Fruit fly (Drosophila melanogaster) whole organism, pupa: Measurements from ENCODE around the gene CG5934.

Experiments used
- CG10348 ChIP-seq: fragments of 200-800 bp; sonication (Bioruptor generic); IDR thresholded peaks from 2 replicates; pipeline ENCODE4 v1.3.6; 2022; ENCODE audit warnings: missing biosample characterization, missing genetic modification characterization
- CG12605 ChIP-seq: fragments of 200-800 bp; sonication (Bioruptor generic); IDR thresholded peaks from 2 replicates; pipeline ENCODE4 v1.3.6; 2022; ENCODE audit warnings: missing biosample characterization, missing genetic modification characterization
- CG13204 ChIP-seq: fragments of 200-800 bp; sonication (Bioruptor generic); optimal IDR thresholded peaks from 2 replicates; lab custom pipeline; 2018; ENCODE audit warnings: missing biosample characterization, mild to moderate bottlenecking, missing genetic modification characterization, moderate library complexity
- CG14655 ChIP-seq: fragments of 200-800 bp; sonication (Bioruptor generic); optimal IDR thresholded peaks from 3 replicates; lab custom pipeline; 2017; ENCODE audit warnings: mild to moderate bottlenecking, missing biosample characterization, missing genetic modification reagents, missing genetic modification characterization
- CG15710 ChIP-seq: fragments of 200-800 bp; sonication (Bioruptor generic); optimal IDR thresholded peaks from 2 replicates; lab custom pipeline; 2018; ENCODE audit warnings: missing biosample characterization, mild to moderate bottlenecking, missing genetic modification characterization, moderate library complexity
- CG17806 ChIP-seq: fragments of 200-800 bp; sonication (Bioruptor generic); optimal IDR thresholded peaks from 2 replicates; lab custom pipeline; 2018; ENCODE audit warnings: missing biosample characterization, mild to moderate bottlenecking, missing genetic modification characterization, moderate library complexity
- CG32121 ChIP-seq: fragments of 200-800 bp; sonication (Bioruptor generic); IDR thresholded peaks from 2 replicates; pipeline ENCODE4 v1.3.6; 2022; ENCODE audit warnings: missing biosample characterization, missing genetic modification characterization
- CG34367 ChIP-seq: fragments of 200-800 bp; sonication (Bioruptor generic); optimal IDR thresholded peaks from 2 replicates; lab custom pipeline; 2018; ENCODE audit warnings: missing biosample characterization, mild to moderate bottlenecking, missing genetic modification characterization
- CG4496 ChIP-seq: fragments of 200-800 bp; sonication (Bioruptor generic); IDR thresholded peaks from 3 replicates; pipeline ENCODE4 v1.3.6; 2022; ENCODE audit warnings: missing biosample characterization, missing genetic modification characterization
- CG8159 ChIP-seq: fragments of 200-800 bp; sonication (Bioruptor generic); optimal IDR thresholded peaks from 3 replicates; lab custom pipeline; 2018; ENCODE audit warnings: missing biosample characterization, mild to moderate bottlenecking, missing genetic modification characterization, moderate library complexity
- CG8301 ChIP-seq: fragments of 200-800 bp; sonication (Bioruptor generic); optimal IDR thresholded peaks from 2 replicates; lab custom pipeline; 2018; ENCODE audit warnings: missing biosample characterization, mild to moderate bottlenecking, missing genetic modification characterization
- CG9948 ChIP-seq: fragments of 200-800 bp; sonication (Bioruptor generic); optimal IDR thresholded peaks from 2 replicates; lab custom pipeline; 2018; ENCODE audit warnings: missing biosample characterization, mild to moderate bottlenecking, missing genetic modification characterization, moderate library complexity
- D1 ChIP-seq: fragments of 200-800 bp; sonication (Bioruptor generic); optimal IDR thresholded peaks from 2 replicates; lab custom pipeline; 2018; ENCODE audit warnings: missing biosample characterization, mild to moderate bottlenecking, missing genetic modification characterization, moderate library complexity
- EcR ChIP-seq: fragments of 200-800 bp; sonication (Bioruptor generic); optimal IDR thresholded peaks from 3 replicates; lab custom pipeline; 2019; ENCODE audit warnings: missing biosample characterization, missing genetic modification characterization, mild to moderate bottlenecking, moderate library complexity, missing genetic modification reagents
- Ets98B ChIP-seq: fragments of 200-800 bp; sonication (Bioruptor generic); IDR thresholded peaks from 2 replicates; pipeline ENCODE4 v1.3.6; 2022; ENCODE audit warnings: missing biosample characterization, missing genetic modification characterization
- Pif1A ChIP-seq: fragments of 200-800 bp; sonication (Bioruptor generic); optimal IDR thresholded peaks from 3 replicates; lab custom pipeline; 2016; ENCODE audit warnings: missing biosample characterization, missing genetic modification characterization
- Pif1B ChIP-seq: fragments of 200-800 bp; sonication (Bioruptor generic); optimal IDR thresholded peaks from 3 replicates; lab custom pipeline; 2016; ENCODE audit warnings: missing biosample characterization, missing genetic modification characterization
- Snoo ChIP-seq: fragments of 200-800 bp; sonication (Bioruptor generic); optimal IDR thresholded peaks from 3 replicates; lab custom pipeline; 2017; ENCODE audit warnings: missing biosample characterization, mild to moderate bottlenecking, missing genetic modification characterization, inconsistent platforms
- fd96Ca ChIP-seq: fragments of 200-800 bp; sonication (Bioruptor generic); IDR thresholded peaks from 3 replicates; pipeline ENCODE4 v1.3.6; 2022; ENCODE audit warnings: missing biosample characterization, missing genetic modification characterization
- gl ChIP-seq: fragments of 200-800 bp; sonication (Bioruptor generic); optimal IDR thresholded peaks from 2 replicates; lab custom pipeline; 2018; ENCODE audit warnings: missing biosample characterization, mild to moderate bottlenecking, missing genetic modification characterization
- rn ChIP-seq: fragments of 200-800 bp; sonication (Bioruptor generic); IDR thresholded peaks from 2 replicates; pipeline ENCODE4 v1.3.6; 2022; ENCODE audit warnings: missing biosample characterization, missing genetic modification characterization

Gene CG5934

dm6 chr3R:27293065-27293464 lies 19.6 kb downstream of the CG5934 start:
- TF ChIP-seq rn (GFP tag; lab: Robert Waterston, UW), result no peak
- TF ChIP-seq Ets98B (GFP tag; lab: Robert Waterston, UW), result no peak
- no peak for TF ChIP-seq CG8159 (tag; lab: Kevin White, UChicago)
- no peak for TF ChIP-seq CG10348
- no peak for TF ChIP-seq CG9948 (tag; lab: Kevin White, UChicago)
- TF ChIP-seq Snoo (tag; lab: Kevin White, UChicago), result no peak
- TF ChIP-seq CG4496, result no peak
- no peak for TF ChIP-seq CG8301 (tag; lab: Kevin White, UChicago)
- no peak for TF ChIP-seq CG15710
- TF ChIP-seq gl (tag; lab: Kevin White, UChicago), result no peak
- TF ChIP-seq Pif1A, result no peak
- TF ChIP-seq CG32121, result no peak
- no peak for TF ChIP-seq CG14655
- TF ChIP-seq CG13204, result no peak
- TF ChIP-seq CG12605, result no peak
- TF ChIP-seq CG34367, result no peak
- TF ChIP-seq CG17806 (tag; lab: Kevin White, UChicago), result no peak
- no peak for TF ChIP-seq EcR
- TF ChIP-seq Pif1B (GFP tag; lab: Kevin White, UChicago), result no peak

dm6 chr3R:27294113-27294512 lies 20.6 kb downstream of the CG5934 start:
- TF ChIP-seq CG15710 (no peak), fd96Ca (GFP tag; lab: Robert Waterston, UW) (no peak), CG13204 (no peak), Snoo (tag; lab: Kevin White, UChicago) (no peak), D1 (tag; lab: Kevin White, UChicago) (no peak), CG34367 (no peak), CG9948 (tag; lab: Kevin White, UChicago) (no peak), Pif1A (no peak), CG8301 (tag; lab: Kevin White, UChicago) (no peak), CG17806 (tag; lab: Kevin White, UChicago) (no peak), EcR (no peak), CG32121 (no peak), CG12605 (no peak), Ets98B (GFP tag; lab: Robert Waterston, UW) (no peak)
- TF ChIP-seq, all 21 proteins: peak for 0

dm6 chr3R:27322225-27322624 lies 48.7 kb downstream of the CG5934 start, which contains the start of gene CG3339:
Gene CG3339, minus strand, starts transcription at chr3R:27322325.
- no peak for TF ChIP-seq CG9948 (tag; lab: Kevin White, UChicago)
- no peak for TF ChIP-seq fd96Ca (GFP tag; lab: Robert Waterston, UW)
- no peak for TF ChIP-seq Pif1A
- no peak for TF ChIP-seq CG8301 (tag; lab: Kevin White, UChicago)
- TF ChIP-seq CG17806 (tag; lab: Kevin White, UChicago), result no peak
- TF ChIP-seq CG12605, result no peak
- TF ChIP-seq Snoo (tag; lab: Kevin White, UChicago), result no peak
- no peak for TF ChIP-seq CG14655
- no peak for TF ChIP-seq CG10348
- TF ChIP-seq CG32121, result no peak
- no peak for TF ChIP-seq CG8159 (tag; lab: Kevin White, UChicago)
- no peak for TF ChIP-seq CG4496
- no peak for TF ChIP-seq CG13204
- TF ChIP-seq D1 (tag; lab: Kevin White, UChicago), result no peak
- TF ChIP-seq CG34367, result no peak
- TF ChIP-seq rn (GFP tag; lab: Robert Waterston, UW), result no peak
- TF ChIP-seq gl (tag; lab: Kevin White, UChicago), result no peak
